Fruit fly (Drosophila melanogaster) S2 (cell line): ENCODE measurements around the gene Nlp.

Experiments
- CG8478 ChIP-seq: fragments of >200 bp; optimal IDR thresholded peaks from 2 replicates; lab custom pipeline; 2018
- CTCF ChIP-seq, 2 experiments: fragments of >200 bp; optimal IDR thresholded peaks; 2 replicates each; lab custom pipeline; 2018

DNA sequence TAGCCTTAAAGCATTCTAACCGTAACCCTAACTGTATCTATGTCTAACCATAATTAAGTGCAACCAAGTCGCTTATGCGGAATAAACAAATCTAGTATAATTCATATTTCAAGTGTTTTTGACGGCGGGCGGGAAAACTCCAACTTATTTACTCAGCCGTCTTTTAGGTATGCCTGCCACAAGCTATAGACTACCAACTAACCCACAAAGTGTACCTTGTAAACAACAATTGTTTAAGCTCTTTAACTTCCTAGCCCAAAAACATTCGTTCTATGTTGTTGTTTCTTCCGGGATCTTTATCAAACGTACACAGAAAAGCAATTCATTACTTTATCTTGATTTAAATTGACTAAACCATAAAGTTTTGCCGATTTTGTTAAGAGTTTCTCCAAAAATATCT, 13.9 kb upstream of the Nlp start:
- no peak for TF ChIP-seq CG8478
- TF ChIP-seq CTCF (optimal IDR thresholded peaks at IDR 0.05; lab: Kevin White, UChicago): no peak
